Fruit fly (Drosophila melanogaster): Measurements from ENCODE around the gene JhI-21.

The JhI-21 gene

dm6 chr2L:12038177-12038581 is 17.7 kb downstream of the JhI-21 start, which contains the start of gene Tom70 (continued):
- TF ChIP-seq Sox102F (GFP tag; optimal IDR thresholded peaks at IDR 0.05) (no peak), kay (GFP tag; optimal IDR thresholded peaks at IDR 0.05) (no peak), nmo (GFP tag; optimal IDR thresholded peaks at IDR 0.05) (no peak), CG8478 (optimal IDR thresholded peaks at IDR 0.05) (no peak), wdn (GFP tag; IDR thresholded peaks at IDR 0.05) (no peak), CG2202 (tag; optimal IDR thresholded peaks at IDR 0.05) (no peak), Med (GFP tag) (peak; percentile 25), oc (tag; optimal IDR thresholded peaks at IDR 0.05) (no peak), CG18764 (GFP tag; optimal IDR thresholded peaks at IDR 0.05) (no peak), mam (GFP tag; optimal IDR thresholded peaks at IDR 0.05) (no peak), cas (GFP tag; IDR thresholded peaks at IDR 0.05) (no peak), rib (GFP tag; IDR thresholded peaks at IDR 0.05) (no peak), CG9876 (GFP tag; optimal IDR thresholded peaks at IDR 0.05) (no peak), Max (GFP tag; optimal IDR thresholded peaks at IDR 0.05) (peak; percentile 8), CG17568 (GFP tag; optimal IDR thresholded peaks at IDR 0.05) (no peak), CG5953 (GFP tag; IDR thresholded peaks at IDR 0.05) (no peak), chm (GFP tag; IDR thresholded peaks at IDR 0.05) (no peak), CkIIα-i1 (GFP tag; IDR thresholded peaks at IDR 0.05) (no peak), CG33557 (GFP tag; optimal IDR thresholded peaks at IDR 0.05) (no peak), unc-4 (GFP tag; IDR thresholded peaks at IDR 0.05; ENCODE audit: partially characterized antibody) (peak; percentile 58; the same call in 1 of the 2 replicates), ro (GFP tag; IDR thresholded peaks at IDR 0.05) (no peak), Aef1 (GFP tag; IDR thresholded peaks at IDR 0.05) (no peak), CG10979 (tag; optimal IDR thresholded peaks at IDR 0.05) (no peak), Atf-2 (GFP tag; optimal IDR thresholded peaks at IDR 0.05) (no peak), CG2875 (GFP tag; optimal IDR thresholded peaks at IDR 0.05) (no peak), bab2 (GFP tag; optimal IDR thresholded peaks at IDR 0.05) (no peak), CG4282 (GFP tag; optimal IDR thresholded peaks at IDR 0.05) (no peak), Six4 (GFP tag; optimal IDR thresholded peaks at IDR 0.05) (no peak), sc (optimal IDR thresholded peaks at IDR 0.05) (no peak), sc (GFP tag; optimal IDR thresholded peaks at IDR 0.05) (no peak), CG34224 (GFP tag; IDR thresholded peaks at IDR 0.05; ENCODE audit: partially characterized antibody) (peak; percentile 67), unpg (GFP tag; optimal IDR thresholded peaks at IDR 0.05) (no peak), CG9932 (GFP tag; IDR thresholded peaks at IDR 0.05) (no peak), Taf1 (GFP tag; IDR thresholded peaks at IDR 0.05) (no peak), CG30403 (GFP tag; optimal IDR thresholded peaks at IDR 0.05) (no peak), CG13287 (GFP tag; IDR thresholded peaks at IDR 0.05; ENCODE audit: partially characterized antibody) (peak; percentile 55), HLH3B (GFP tag; IDR thresholded peaks at IDR 0.05) (no peak), tup (GFP tag; optimal IDR thresholded peaks at IDR 0.05) (no peak), onecut (GFP tag; IDR thresholded peaks at IDR 0.05) (peak; percentile 87), btn (GFP tag; optimal IDR thresholded peaks at IDR 0.05) (no peak), CG16779 (GFP tag; IDR thresholded peaks at IDR 0.05) (no peak), ase (GFP tag; IDR thresholded peaks at IDR 0.05) (no peak), Oaz (GFP tag; IDR thresholded peaks at IDR 0.05) (no peak), CG6765 (GFP tag; optimal IDR thresholded peaks at IDR 0.05) (no peak), CG2120 (GFP tag; optimal IDR thresholded peaks at IDR 0.05) (no peak), Hand (GFP tag; optimal IDR thresholded peaks at IDR 0.05) (no peak), crp (GFP tag; optimal IDR thresholded peaks at IDR 0.05) (peak in 1 of 2 experiments; percentile 67), MBD-R2 (GFP tag; IDR thresholded peaks at IDR 0.05) (peak; percentile 76), CG14710 (tag; optimal IDR thresholded peaks at IDR 0.05) (peak; percentile 16), CG1792 (GFP tag; optimal IDR thresholded peaks at IDR 0.05) (no peak), Poxn (GFP tag; IDR thresholded peaks at IDR 0.05) (no peak), CG7556 (GFP tag; optimal IDR thresholded peaks at IDR 0.05) (no peak), CG14667 (GFP tag; IDR thresholded peaks at IDR 0.05) (no peak)
